Worm (Caenorhabditis elegans) whole organism, midembryonic: ENCODE data around the gene Y49F6C.7.

Experiments used
- cog-1 ChIP-seq: sonication (generic microtip); optimal IDR thresholded peaks from 2 replicates; lab custom pipeline; 2016; ENCODE audit warnings: missing genetic modification characterization, missing compliant biosample characterization
- ztf-23 ChIP-seq: fragments of 200-800 bp; sonication (Bioruptor generic); IDR thresholded peaks from 2 replicates; pipeline ENCODE4 v1.3.6; 2022; ENCODE audit warnings: missing genetic modification reagents, missing genetic modification characterization, missing compliant biosample characterization

DNA sequence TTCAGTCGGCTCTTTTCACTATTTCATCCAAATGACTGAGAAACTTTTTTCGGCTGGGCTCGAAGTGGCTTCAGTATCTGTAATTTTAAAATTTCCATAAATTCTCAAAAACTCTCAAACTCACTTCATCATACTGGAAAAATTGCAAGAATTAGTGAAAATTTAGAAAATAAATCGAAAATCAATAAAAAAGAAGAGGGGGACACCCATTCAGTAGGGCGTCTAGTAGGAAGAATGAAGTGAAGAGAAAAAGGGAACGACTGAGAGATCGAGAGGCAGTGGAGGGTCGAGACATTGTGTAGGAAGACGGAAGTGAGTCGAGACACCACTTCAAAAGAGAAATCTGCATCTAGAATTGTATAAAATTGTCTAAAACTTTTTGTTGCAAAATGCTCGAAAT lies 5.9 kb upstream of the Y49F6C.7 start:
- no peak for TF ChIP-seq cog-1 (tag; lab: Kevin White, UChicago)
- TF ChIP-seq ztf-23 (GFP tag; lab: Robert Waterston, UW): no peak
